Fruit fly (Drosophila melanogaster) whole organism, wandering third instar larva: ENCODE results near the gene Sac1.

ENCODE experiments used
- Dif ChIP-seq: fragments of 200-275, 200-300 bp; sonication (Bioruptor generic); optimal IDR thresholded peaks from 2 replicates; lab custom pipeline; 2018; ENCODE audit warnings: missing biosample characterization, missing genetic modification characterization; ENCODE audit not compliant: partially characterized antibody
- GATAd ChIP-seq: sonication (Bioruptor generic); optimal IDR thresholded peaks from 2 replicates; lab custom pipeline; 2016; ENCODE audit warnings: missing biosample characterization, missing genetic modification characterization
- N ChIP-seq: fragments of >200 bp; optimal IDR thresholded peaks from 2 replicates; lab custom pipeline; 2018; ENCODE audit warnings: missing biosample characterization, missing external identifiers, missing genetic modification characterization
- Sp1 ChIP-seq: fragments of 200-800 bp; sonication (Bioruptor generic); optimal IDR thresholded peaks from 3 replicates; lab custom pipeline; 2019; ENCODE audit warnings: missing biosample characterization, mild to moderate bottlenecking, missing genetic modification characterization, moderate library complexity
- ey ChIP-seq: fragments of 200-800 bp; sonication (Bioruptor generic); optimal IDR thresholded peaks from 2 replicates; lab custom pipeline; 2016; ENCODE audit warnings: missing biosample characterization, missing genetic modification characterization
- fru ChIP-seq: fragments of 200-800 bp; sonication (Bioruptor generic); optimal IDR thresholded peaks from 3 replicates; lab custom pipeline; 2016; ENCODE audit warnings: missing biosample characterization, mild to moderate bottlenecking, missing genetic modification characterization
- h ChIP-seq: fragments of 200-800 bp; sonication (Bioruptor generic); optimal IDR thresholded peaks from 3 replicates; lab custom pipeline; 2016; ENCODE audit warnings: missing biosample characterization, mild to moderate bottlenecking, missing genetic modification characterization
- psq ChIP-seq: fragments of 200-800 bp; sonication (Bioruptor generic); optimal IDR thresholded peaks from 3 replicates; lab custom pipeline; 2017; ENCODE audit warnings: missing biosample characterization, mild to moderate bottlenecking, missing genetic modification characterization, moderate library complexity
- usp ChIP-seq: fragments of >200 bp; optimal IDR thresholded peaks from 2 replicates; lab custom pipeline; 2017; ENCODE audit warnings: missing biosample characterization, missing genetic modification characterization

DNA sequence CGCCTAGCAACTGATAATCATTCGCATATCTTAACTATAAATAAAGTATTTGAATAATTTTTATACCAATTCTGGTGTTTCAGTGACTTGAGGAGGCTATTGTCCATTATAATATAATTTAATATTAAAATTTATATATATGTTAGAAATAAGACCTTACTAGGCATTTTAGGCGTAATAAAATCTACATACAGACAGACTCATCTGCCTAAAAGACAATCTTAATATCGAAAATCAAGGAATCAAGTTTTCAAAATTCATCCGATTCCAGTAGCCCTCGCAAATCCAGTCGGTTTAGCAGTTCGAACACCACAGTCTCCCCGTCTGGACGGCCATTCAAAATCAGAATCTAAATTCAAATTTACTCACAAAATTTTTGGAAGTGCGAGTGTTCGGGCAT lies 4.1 kb downstream of the Sac1 start, which contains the start of the genes CG9130 and CG9133:
- TF ChIP-seq ey (GFP tag; lab: Kevin White, UChicago), result no peak
- TF ChIP-seq N (GFP tag; lab: Kevin White, UChicago), result no peak
- TF ChIP-seq fru (GFP tag; lab: Kevin White, UChicago), result no peak
- TF ChIP-seq Dif, result no peak
- no peak for TF ChIP-seq usp (GFP tag; lab: Kevin White, UChicago)
- no peak for TF ChIP-seq psq (GFP tag; lab: Kevin White, UChicago)
- no peak for TF ChIP-seq Sp1
- TF ChIP-seq h, result no peak
- no peak for TF ChIP-seq GATAd (GFP tag; lab: Kevin White, UChicago)
